Worm (Caenorhabditis elegans) whole organism, L2 larva: ENCODE results near the gene mrpl-42.

Experiments
- C34F6.9 ChIP-seq: fragments of 150-350 bp; optimal IDR thresholded peaks from 2 replicates; lab custom pipeline; 2014; ENCODE audit warnings: missing biosample characterization, missing genetic modification characterization
- F13H6.1 ChIP-seq: sonication (generic microtip); optimal IDR thresholded peaks from 2 replicates; lab custom pipeline; 2016; ENCODE audit warnings: missing genetic modification characterization, missing compliant biosample characterization
- R02D3.7 ChIP-seq: fragments of 150-350 bp; optimal IDR thresholded peaks from 2 replicates; lab custom pipeline; 2014; ENCODE audit warnings: missing biosample characterization, missing genetic modification characterization
- Y55F3AM.14 ChIP-seq: fragments of 200-800 bp; sonication (Bioruptor generic); optimal IDR thresholded peaks from 2 replicates; lab custom pipeline; 2018; ENCODE audit warnings: mild to moderate bottlenecking, missing genetic modification characterization, missing compliant biosample characterization
- ZK546.5 ChIP-seq: sonication (generic microtip); optimal IDR thresholded peaks from 2 replicates; lab custom pipeline; 2017; ENCODE audit warnings: missing biosample characterization, missing genetic modification characterization
- aly-2 ChIP-seq: fragments of 150-350 bp; optimal IDR thresholded peaks from 2 replicates; lab custom pipeline; 2014; ENCODE audit warnings: missing biosample characterization, missing genetic modification characterization
- ama-1 ChIP-seq: fragments of 150-350 bp; optimal IDR thresholded peaks from 2 replicates; lab custom pipeline; 2018; ENCODE audit warnings: inconsistent platforms
- ceh-16 ChIP-seq: fragments of 150-350 bp; optimal IDR thresholded peaks from 2 replicates; lab custom pipeline; 2014; ENCODE audit warnings: missing biosample characterization, missing genetic modification characterization
- ceh-82 ChIP-seq: fragments of 150-350 bp; optimal IDR thresholded peaks from 2 replicates; lab custom pipeline; 2014; ENCODE audit warnings: missing biosample characterization, missing genetic modification characterization
- crh-2 ChIP-seq: sonication (generic microtip); optimal IDR thresholded peaks from 2 replicates; lab custom pipeline; 2017; ENCODE audit warnings: missing biosample characterization, missing genetic modification characterization
- dmd-4 ChIP-seq: sonication (generic microtip); optimal IDR thresholded peaks from 2 replicates; lab custom pipeline; 2017; ENCODE audit warnings: missing biosample characterization, missing genetic modification characterization
- egl-27 ChIP-seq: sonication (generic microtip); optimal IDR thresholded peaks from 3 replicates; lab custom pipeline; 2017; ENCODE audit warnings: missing biosample characterization, missing genetic modification reagents, missing genetic modification characterization
- gmeb-1 ChIP-seq: fragments of 150-350 bp; optimal IDR thresholded peaks from 2 replicates; lab custom pipeline; 2014; ENCODE audit warnings: missing biosample characterization, missing genetic modification characterization
- lin-11 ChIP-seq: fragments of 150-350 bp; sonication (generic microtip); optimal IDR thresholded peaks from 2 replicates; lab custom pipeline; 2014; ENCODE audit warnings: missing biosample characterization, missing genetic modification characterization, inconsistent platforms, mixed read lengths
- lin-39 ChIP-seq: fragments of 150-350 bp; optimal IDR thresholded peaks from 2 replicates; lab custom pipeline; 2014; ENCODE audit warnings: missing biosample characterization, missing genetic modification reagents, missing genetic modification characterization
- lsy-2 ChIP-seq, 2 experiments: fragments of 150-350 bp in 1 of 2; sonication (generic microtip) in 1 of 2; optimal IDR thresholded peaks; 2 replicates each; lab custom pipeline; 2014 to 2017; ENCODE audit warnings: missing biosample characterization in 2 of 2, missing genetic modification characterization in 2 of 2
- mab-5 ChIP-seq: fragments of 150-350 bp; optimal IDR thresholded peaks from 2 replicates; lab custom pipeline; 2014; ENCODE audit warnings: missing biosample characterization, missing genetic modification characterization
- mdl-1 ChIP-seq, 2 experiments: fragments of 150-350 bp in 1 of 2; sonication (generic microtip) in 1 of 2; optimal IDR thresholded peaks; 2 replicates each; lab custom pipeline; 2017; ENCODE audit warnings: missing biosample characterization in 2 of 2, missing genetic modification characterization in 2 of 2
- nhr-10 ChIP-seq: sonication (generic microtip); optimal IDR thresholded peaks from 2 replicates; lab custom pipeline; 2017; ENCODE audit warnings: missing biosample characterization, missing genetic modification characterization
- nhr-11 ChIP-seq: fragments of 150-350 bp; optimal IDR thresholded peaks from 2 replicates; lab custom pipeline; 2014; ENCODE audit warnings: missing biosample characterization, missing genetic modification characterization
- nhr-129 ChIP-seq: fragments of 150-350 bp; optimal IDR thresholded peaks from 2 replicates; lab custom pipeline; 2014; ENCODE audit warnings: missing biosample characterization, missing genetic modification characterization
- nhr-23 ChIP-seq: fragments of 150-350 bp; optimal IDR thresholded peaks from 2 replicates; lab custom pipeline; 2014; ENCODE audit warnings: missing biosample characterization, missing genetic modification reagents, missing genetic modification characterization
- nhr-237 ChIP-seq: fragments of 150-350 bp; optimal IDR thresholded peaks from 2 replicates; lab custom pipeline; 2014; ENCODE audit warnings: missing biosample characterization, missing genetic modification characterization
- nhr-25 ChIP-seq: fragments of 150-350 bp; sonication (generic microtip); optimal IDR thresholded peaks from 3 replicates; lab custom pipeline; 2014; ENCODE audit warnings: missing biosample characterization, missing genetic modification characterization
- nhr-6 ChIP-seq: fragments of 150-350 bp; optimal IDR thresholded peaks from 2 replicates; lab custom pipeline; 2014; ENCODE audit warnings: missing biosample characterization, missing genetic modification characterization
- nhr-77 ChIP-seq: fragments of 150-350 bp; optimal IDR thresholded peaks from 2 replicates; lab custom pipeline; 2014; ENCODE audit warnings: missing biosample characterization, missing genetic modification characterization
- sem-4 ChIP-seq: fragments of 150-350 bp; optimal IDR thresholded peaks from 2 replicates; lab custom pipeline; 2014; ENCODE audit warnings: missing biosample characterization, missing genetic modification reagents, missing genetic modification characterization
- skn-1 ChIP-seq: sonication (generic microtip); optimal IDR thresholded peaks from 2 replicates; lab custom pipeline; 2017; ENCODE audit warnings: missing biosample characterization, missing genetic modification characterization
- sma-3 ChIP-seq: sonication (generic microtip); optimal IDR thresholded peaks from 2 replicates; lab custom pipeline; 2016; ENCODE audit warnings: missing genetic modification reagents, missing genetic modification characterization, missing compliant biosample characterization
- sma-9 ChIP-seq, 2 experiments: fragments of 150-350 bp in 1 of 2; sonication (generic microtip) in 1 of 2; optimal IDR thresholded peaks; 2 replicates each; lab custom pipeline; 2014 to 2016; ENCODE audit warnings: missing genetic modification characterization in 2 of 2, mild to moderate bottlenecking in 1 of 2, missing biosample characterization in 1 of 2, missing compliant biosample characterization in 1 of 2, missing genetic modification reagents in 1 of 2, moderate library complexity in 1 of 2
- snpc-4 ChIP-seq: fragments of 150-350 bp; optimal IDR thresholded peaks from 2 replicates; lab custom pipeline; 2014; ENCODE audit warnings: missing biosample characterization, missing genetic modification characterization
- zag-1 ChIP-seq: fragments of 150-350 bp; optimal IDR thresholded peaks from 2 replicates; lab custom pipeline; 2014; ENCODE audit warnings: missing biosample characterization, missing genetic modification characterization
- ztf-1 ChIP-seq: fragments of 200-800 bp; sonication (Bioruptor generic); conservative IDR thresholded peaks from 2 replicates; pipeline ENCODE4 v1.3.6; 2022; ENCODE audit warnings: missing genetic modification characterization, missing compliant biosample characterization
- ztf-11 ChIP-seq: sonication (generic microtip); optimal IDR thresholded peaks from 2 replicates; lab custom pipeline; 2017; ENCODE audit warnings: missing biosample characterization, missing genetic modification characterization
- ztf-4 ChIP-seq: fragments of 150-350 bp; optimal IDR thresholded peaks from 2 replicates; lab custom pipeline; 2014; ENCODE audit warnings: missing biosample characterization, missing genetic modification characterization

mrpl-42 gene

ce11 chrIV:9092011-9092410, 2.2 kb downstream of the mrpl-42 start:
- peak; percentile 55 for TF ChIP-seq sem-4 (tag; lab: Kevin White, UChicago)
- peak; percentile 22 for TF ChIP-seq F13H6.1
- TF ChIP-seq ceh-82 (tag; lab: Kevin White, UChicago): no peak
- peak; percentile 42 for TF ChIP-seq C34F6.9 (tag; lab: Kevin White, UChicago)
- peak; percentile 36 for TF ChIP-seq zag-1 (tag; lab: Kevin White, UChicago)
- TF ChIP-seq mdl-1 (tag; optimal IDR thresholded peaks at IDR 0.05; lab: Kevin White, UChicago): no peak
- TF ChIP-seq crh-2: peak; percentile 24
- no peak for TF ChIP-seq ztf-1 (GFP tag; lab: Robert Waterston, UW)
- peak in 1 of 2 experiments; percentile 31 for TF ChIP-seq lsy-2 (tag; optimal IDR thresholded peaks at IDR 0.05; lab: Kevin White, UChicago)
- TF ChIP-seq, all 48 proteins: peak for 6

DNA sequence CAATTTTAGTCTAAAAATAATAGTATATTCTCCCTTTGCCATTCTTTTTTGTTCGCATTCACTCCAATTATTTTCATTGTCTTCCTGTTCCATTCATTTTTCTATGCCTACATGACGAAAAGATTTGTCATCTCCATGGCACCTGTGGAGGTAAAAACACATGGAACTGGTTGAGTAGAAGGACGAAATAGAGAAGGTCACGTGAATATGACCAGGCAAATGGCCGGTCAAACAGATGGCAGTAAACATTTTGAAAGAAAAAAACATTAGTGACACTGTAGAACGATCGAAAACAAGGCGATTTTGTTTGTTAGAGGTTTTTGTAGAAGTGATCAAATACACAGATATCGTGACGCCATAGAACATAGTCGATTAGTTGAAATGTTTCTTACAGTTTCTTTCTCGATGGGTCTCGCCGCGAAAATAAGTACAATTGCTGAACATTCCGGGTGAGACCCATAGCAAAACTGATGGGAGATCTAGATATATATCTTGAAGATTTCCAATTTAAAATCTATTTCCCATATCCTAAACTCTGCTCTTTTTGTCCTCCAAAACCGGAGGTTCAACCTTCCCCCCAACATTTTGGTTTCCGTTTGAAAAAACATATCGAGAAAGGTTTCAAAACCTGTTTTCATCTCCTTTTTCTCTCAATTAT, 3.6 kb downstream of the mrpl-42 start:
- TF ChIP-seq ama-1 (lab: Kevin White, UChicago) (no peak), dmd-4 (tag; lab: Kevin White, UChicago) (no peak), F13H6.1 (peak; percentile 26), mdl-1 (tag; optimal IDR thresholded peaks at IDR 0.05; lab: Kevin White, UChicago) (no peak), nhr-25 (peak; percentile 75), sma-3 (GFP tag; lab: Kevin White, UChicago) (peak; percentile 24), snpc-4 (no peak), sem-4 (tag; lab: Kevin White, UChicago) (no peak), lsy-2 (tag; optimal IDR thresholded peaks at IDR 0.05; lab: Kevin White, UChicago) (no peak), lin-11 (no peak), nhr-6 (tag; lab: Kevin White, UChicago) (peak; percentile 18), Y55F3AM.14 (no peak), nhr-10 (tag; lab: Kevin White, UChicago) (no peak), ceh-16 (tag; lab: Kevin White, UChicago) (peak; percentile 25), gmeb-1 (no peak), zag-1 (tag; lab: Kevin White, UChicago) (no peak), nhr-129 (tag; lab: Kevin White, UChicago) (peak; percentile 51)

- TF ChIP-seq crh-2: no peak
- TF ChIP-seq gmeb-1: no peak
- no peak for TF ChIP-seq lin-39
- TF ChIP-seq skn-1 (tag; lab: Kevin White, UChicago): no peak
- no peak for TF ChIP-seq ceh-82 (tag; lab: Kevin White, UChicago)
- no peak for TF ChIP-seq egl-27 (tag; lab: Kevin White, UChicago)
- no peak for TF ChIP-seq R02D3.7 (tag; lab: Kevin White, UChicago)
- no peak for TF ChIP-seq nhr-11 (tag; lab: Kevin White, UChicago)
- TF ChIP-seq nhr-129 (tag; lab: Kevin White, UChicago): peak; percentile 24
- TF ChIP-seq ama-1 (lab: Kevin White, UChicago): peak; percentile 88
- no peak for TF ChIP-seq sma-9 (GFP tag; optimal IDR thresholded peaks at IDR 0.05; lab: Kevin White, UChicago)
- no peak for TF ChIP-seq sma-9 (tag; optimal IDR thresholded peaks at IDR 0.05; lab: Kevin White, UChicago)
These were observed 6.0 kb downstream of the mrpl-42 start, which contains the start of gene msa-1 for ce11 chrIV:9088294-9088693. msa-1 (plus strand) TSS chrIV:9088594.

DNA sequence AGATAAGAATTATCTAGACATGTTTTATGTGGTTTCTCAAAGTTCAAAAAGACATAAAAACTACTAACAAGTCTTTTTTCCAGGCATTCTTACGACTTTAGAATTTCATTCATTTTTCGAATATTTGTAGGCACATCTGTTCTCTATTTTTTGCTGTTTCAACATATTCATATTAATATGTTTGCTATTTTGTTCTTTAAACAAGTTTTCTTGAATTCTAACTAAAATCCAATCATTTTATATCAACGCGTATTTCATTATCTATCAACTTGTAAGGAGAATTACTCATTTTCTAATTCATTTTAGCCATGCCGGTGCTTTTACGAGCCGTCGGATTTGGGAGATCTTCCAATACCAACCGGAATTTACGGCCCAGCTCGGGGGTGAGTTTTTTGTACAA, 12.2 kb downstream of the mrpl-42 start, which contains the start of gene twk-8:
TSS of gene twk-8 (plus strand) at position 301 of the 400 bp plus-strand sequence.
- TF ChIP-seq ztf-4 (tag; lab: Kevin White, UChicago): no peak
- no peak for TF ChIP-seq Y55F3AM.14
- no peak for TF ChIP-seq nhr-77 (tag; lab: Kevin White, UChicago)
- no peak for TF ChIP-seq ztf-11 (tag; lab: Kevin White, UChicago)
- no peak for TF ChIP-seq nhr-25
- TF ChIP-seq nhr-237: no peak
- no peak for TF ChIP-seq aly-2 (tag; lab: Kevin White, UChicago)
- no peak for TF ChIP-seq nhr-11 (tag; lab: Kevin White, UChicago)
- TF ChIP-seq dmd-4 (tag; lab: Kevin White, UChicago): no peak
- no peak for TF ChIP-seq sem-4 (tag; lab: Kevin White, UChicago)
- TF ChIP-seq nhr-23 (tag; lab: Kevin White, UChicago): no peak
- TF ChIP-seq lin-11: no peak
- no peak for TF ChIP-seq nhr-6 (tag; lab: Kevin White, UChicago)
- no peak for TF ChIP-seq ZK546.5
- no peak for TF ChIP-seq mab-5 (tag; lab: Kevin White, UChicago)
- TF ChIP-seq crh-2: no peak
- no peak for TF ChIP-seq ama-1 (lab: Kevin White, UChicago)
- TF ChIP-seq sma-9 (GFP tag; optimal IDR thresholded peaks at IDR 0.05; lab: Kevin White, UChicago): no peak
- TF ChIP-seq sma-9 (tag; optimal IDR thresholded peaks at IDR 0.05; lab: Kevin White, UChicago): no peak
- no peak for TF ChIP-seq egl-27 (tag; lab: Kevin White, UChicago)
